Fruit fly (Drosophila melanogaster) whole organism, embryonic: ENCODE data around the gene CG13995.

Experiments
- Atf6 ChIP-seq: fragments of 200-800 bp; sonication (Bioruptor generic); IDR thresholded peaks from 2 replicates; pipeline ENCODE4 v1.3.6; 2022; ENCODE audit warnings: missing biosample characterization, missing genetic modification characterization
- CG10274 ChIP-seq: fragments of 200-800 bp; sonication (Bioruptor generic); optimal IDR thresholded peaks from 3 replicates; lab custom pipeline; 2017; ENCODE audit warnings: missing biosample characterization, mild to moderate bottlenecking, missing genetic modification characterization
- CG10431 ChIP-seq: fragments of 200-800 bp; sonication (Bioruptor generic); optimal IDR thresholded peaks from 3 replicates; lab custom pipeline; 2018; ENCODE audit warnings: missing biosample characterization, mild to moderate bottlenecking, missing genetic modification characterization
- CG10654 ChIP-seq: fragments of 200-800 bp; sonication (Bioruptor generic); optimal IDR thresholded peaks from 2 replicates; lab custom pipeline; 2016; ENCODE audit warnings: missing biosample characterization, missing genetic modification characterization
- CG12104 ChIP-seq: fragments of 200-800 bp; sonication (Bioruptor generic); optimal IDR thresholded peaks from 3 replicates; lab custom pipeline; 2016; ENCODE audit warnings: missing biosample characterization, missing genetic modification characterization
- CG12769 ChIP-seq: fragments of 200-800 bp; sonication (Bioruptor generic); optimal IDR thresholded peaks from 2 replicates; lab custom pipeline; 2019; ENCODE audit warnings: missing biosample characterization, mild to moderate bottlenecking, missing genetic modification characterization, moderate library complexity
- CG12942 ChIP-seq: fragments of 200-800 bp; sonication (Bioruptor generic); optimal IDR thresholded peaks from 3 replicates; lab custom pipeline; 2016; ENCODE audit warnings: missing biosample characterization, missing genetic modification characterization
- CG13287 ChIP-seq: fragments of 200-800 bp; sonication (Bioruptor generic); IDR thresholded peaks from 2 replicates; pipeline ENCODE4 v1.3.6; 2022; ENCODE audit warnings: missing biosample characterization, missing genetic modification characterization; ENCODE audit not compliant: partially characterized antibody
- CG13894 ChIP-seq: fragments of 200-800 bp; sonication (Bioruptor generic); optimal IDR thresholded peaks from 3 replicates; lab custom pipeline; 2018; ENCODE audit warnings: missing biosample characterization, mild to moderate bottlenecking, missing genetic modification characterization, moderate library complexity
- CG14710 ChIP-seq: fragments of 200-800 bp; sonication (Bioruptor generic); optimal IDR thresholded peaks from 3 replicates; lab custom pipeline; 2019; ENCODE audit warnings: missing biosample characterization, mild to moderate bottlenecking, missing genetic modification characterization, moderate library complexity
- CG15269 ChIP-seq: fragments of 200-800 bp; sonication (Bioruptor generic); optimal IDR thresholded peaks from 2 replicates; lab custom pipeline; 2018; ENCODE audit warnings: missing biosample characterization, mild to moderate bottlenecking, missing genetic modification characterization, moderate library complexity
- CG17361 ChIP-seq: fragments of 200-800 bp; sonication (Bioruptor generic); IDR thresholded peaks from 3 replicates; pipeline ENCODE4 v1.3.6; 2022; ENCODE audit warnings: missing biosample characterization, missing genetic modification characterization
- CG1792 ChIP-seq: fragments of 200-800 bp; sonication (Bioruptor generic); optimal IDR thresholded peaks from 2 replicates; lab custom pipeline; 2016; ENCODE audit warnings: missing biosample characterization, missing genetic modification characterization
- CG18599 ChIP-seq: fragments of 200-800 bp; sonication (Bioruptor generic); optimal IDR thresholded peaks from 3 replicates; lab custom pipeline; 2017; ENCODE audit warnings: missing biosample characterization, missing genetic modification characterization, mild to moderate bottlenecking, moderate library complexity, missing genetic modification reagents
- CG2129 ChIP-seq: fragments of 200-800 bp; sonication (Bioruptor generic); IDR thresholded peaks from 2 replicates; pipeline ENCODE4 v1.3.6; 2022; ENCODE audit warnings: missing biosample characterization, missing genetic modification characterization; ENCODE audit not compliant: partially characterized antibody
- CG3281 ChIP-seq: fragments of 200-800 bp; sonication (Bioruptor generic); optimal IDR thresholded peaks from 3 replicates; lab custom pipeline; 2017; ENCODE audit warnings: missing biosample characterization, mild to moderate bottlenecking, missing genetic modification characterization
- CG34224 ChIP-seq: fragments of 200-800 bp; sonication (Bioruptor generic); IDR thresholded peaks from 3 replicates; pipeline ENCODE4 v1.3.6; 2022; ENCODE audit warnings: missing biosample characterization, missing genetic modification characterization; ENCODE audit not compliant: partially characterized antibody
- CG3838 ChIP-seq: fragments of 200-800 bp; sonication (Bioruptor generic); optimal IDR thresholded peaks from 3 replicates; lab custom pipeline; 2016; ENCODE audit warnings: missing biosample characterization, missing genetic modification characterization
- CG4617 ChIP-seq: fragments of 200-800 bp; sonication (Bioruptor generic); optimal IDR thresholded peaks from 3 replicates; lab custom pipeline; 2016; ENCODE audit warnings: missing biosample characterization, missing genetic modification characterization, borderline replicate concordance
- CG6689 ChIP-seq: fragments of 200-800 bp; sonication (Bioruptor generic); IDR thresholded peaks from 2 replicates; pipeline ENCODE4 v1.3.6; 2022; ENCODE audit warnings: missing biosample characterization, missing genetic modification characterization
- CG7786 ChIP-seq: fragments of 200-800 bp; sonication (Bioruptor generic); optimal IDR thresholded peaks from 2 replicates; lab custom pipeline; 2016; ENCODE audit warnings: missing biosample characterization, missing genetic modification characterization
- CG7928 ChIP-seq: fragments of 200-800 bp; sonication (Bioruptor generic); optimal IDR thresholded peaks from 2 replicates; lab custom pipeline; 2017; ENCODE audit warnings: missing biosample characterization, mild to moderate bottlenecking, missing genetic modification characterization
- CG9437 ChIP-seq: fragments of 200-800 bp; sonication (Bioruptor generic); optimal IDR thresholded peaks from 2 replicates; lab custom pipeline; 2018; ENCODE audit warnings: missing biosample characterization, mild to moderate bottlenecking, missing genetic modification characterization
- Dbx ChIP-seq: fragments of 200-800 bp; sonication (Bioruptor generic); IDR thresholded peaks from 3 replicates; pipeline ENCODE4 v1.3.6; 2022; ENCODE audit warnings: missing biosample characterization, missing genetic modification characterization
- Dp ChIP-seq: fragments of 200-800 bp; sonication (Bioruptor generic); optimal IDR thresholded peaks from 2 replicates; lab custom pipeline; 2018; ENCODE audit warnings: missing biosample characterization, mild to moderate bottlenecking, missing genetic modification characterization, moderate library complexity
- Drgx ChIP-seq: fragments of 200-800 bp; sonication (Bioruptor generic); IDR thresholded peaks from 2 replicates; pipeline ENCODE4 v1.3.6; 2022; ENCODE audit warnings: missing biosample characterization, missing genetic modification characterization
- Fer2 ChIP-seq: fragments of 200-800 bp; sonication (Bioruptor generic); optimal IDR thresholded peaks from 2 replicates; lab custom pipeline; 2018; ENCODE audit warnings: missing biosample characterization, mild to moderate bottlenecking, missing genetic modification characterization, moderate library complexity
- GATAe ChIP-seq: fragments of 200-800 bp; sonication (Bioruptor generic); conservative IDR thresholded peaks from 2 replicates; pipeline ENCODE4 v1.3.6; 2022; ENCODE audit warnings: missing biosample characterization, missing genetic modification characterization
- HLH3B ChIP-seq: fragments of 200-800 bp; sonication (Bioruptor generic); IDR thresholded peaks from 2 replicates; pipeline ENCODE4 v1.3.6; 2022; ENCODE audit warnings: missing biosample characterization, missing genetic modification characterization
- HLH54F ChIP-seq: fragments of 200-800 bp; sonication (Bioruptor generic); optimal IDR thresholded peaks from 3 replicates; lab custom pipeline; 2016; ENCODE audit warnings: missing biosample characterization, missing genetic modification characterization
- HLHmδ ChIP-seq: fragments of 200-800 bp; sonication (Bioruptor generic); optimal IDR thresholded peaks from 2 replicates; lab custom pipeline; 2018; ENCODE audit warnings: missing biosample characterization, mild to moderate bottlenecking, missing genetic modification characterization, moderate library complexity
- Med ChIP-seq: fragments of 200-800 bp; sonication (Bioruptor generic); peaks from one replicate; lab custom pipeline; 2016; ENCODE audit warnings: missing biosample characterization, missing genetic modification characterization, mild to moderate bottlenecking, inconsistent platforms, moderate library complexity
- Spps ChIP-seq: fragments of 200-800 bp; sonication (Bioruptor generic); optimal IDR thresholded peaks from 2 replicates; lab custom pipeline; 2018; ENCODE audit warnings: missing biosample characterization, mild to moderate bottlenecking, missing genetic modification characterization
- dysf ChIP-seq: fragments of 200-800 bp; sonication (Bioruptor generic); IDR thresholded peaks from 3 replicates; pipeline ENCODE4 v1.3.6; 2022; ENCODE audit warnings: missing biosample characterization, missing genetic modification characterization
- eyg ChIP-seq: fragments of 200-800 bp; sonication (Bioruptor generic); optimal IDR thresholded peaks from 3 replicates; lab custom pipeline; 2016; ENCODE audit warnings: missing biosample characterization, missing genetic modification characterization
- gce ChIP-seq: fragments of 200-800 bp; sonication (Bioruptor generic); IDR thresholded peaks from 3 replicates; pipeline ENCODE4 v1.3.6; 2022; ENCODE audit warnings: missing biosample characterization, missing genetic modification characterization
- grau ChIP-seq: fragments of 200-800 bp; optimal IDR thresholded peaks from 3 replicates; lab custom pipeline; 2019; ENCODE audit warnings: missing biosample characterization, mild to moderate bottlenecking, missing genetic modification characterization, moderate library complexity
- hb ChIP-seq: fragments of 200-800 bp; sonication (Bioruptor generic); IDR thresholded peaks from 3 replicates; pipeline ENCODE4 v1.3.6; 2022; ENCODE audit warnings: missing biosample characterization, missing genetic modification characterization; ENCODE audit not compliant: partially characterized antibody
- her ChIP-seq: fragments of 200-800 bp; sonication (Bioruptor generic); optimal IDR thresholded peaks from 2 replicates; lab custom pipeline; 2016; ENCODE audit warnings: missing biosample characterization, missing genetic modification characterization
- mld ChIP-seq: fragments of 200-800 bp; sonication (Bioruptor generic); IDR thresholded peaks from 3 replicates; pipeline ENCODE4 v1.3.6; 2022; ENCODE audit warnings: missing biosample characterization, missing genetic modification characterization; ENCODE audit not compliant: partially characterized antibody
- nerfin-1 ChIP-seq: fragments of 200-800 bp; sonication (Bioruptor generic); optimal IDR thresholded peaks from 3 replicates; lab custom pipeline; 2019; ENCODE audit warnings: missing biosample characterization, mild to moderate bottlenecking, missing genetic modification characterization, moderate library complexity
- otp ChIP-seq: fragments of 200-800 bp; sonication (Bioruptor generic); IDR thresholded peaks from 3 replicates; pipeline ENCODE4, ENCODE4 v1.3.6; 2022; ENCODE audit warnings: missing biosample characterization, missing genetic modification characterization
- peb ChIP-seq: fragments of 200-800 bp; sonication (Bioruptor generic); IDR thresholded peaks from 2 replicates; pipeline ENCODE4 v1.3.6; 2022; ENCODE audit warnings: missing biosample characterization, missing genetic modification characterization
- pita ChIP-seq: fragments of 200-800 bp; sonication (Bioruptor generic); optimal IDR thresholded peaks from 2 replicates; lab custom pipeline; 2017; ENCODE audit warnings: missing biosample characterization, mild to moderate bottlenecking, missing genetic modification characterization
- pzg ChIP-seq: fragments of 200-800 bp; sonication (Bioruptor generic); optimal IDR thresholded peaks from 3 replicates; lab custom pipeline; 2018; ENCODE audit warnings: missing biosample characterization, mild to moderate bottlenecking, missing genetic modification characterization, moderate library complexity
- rib ChIP-seq: fragments of 200-800 bp; sonication (Bioruptor generic); IDR thresholded peaks from 2 replicates; pipeline ENCODE4 v1.3.6; 2022; ENCODE audit warnings: missing biosample characterization, missing genetic modification characterization
- sisA ChIP-seq: fragments of 200-800 bp; sonication (Bioruptor generic); IDR thresholded peaks from 2 replicates; pipeline ENCODE4 v1.3.6; 2022; ENCODE audit warnings: missing biosample characterization, missing genetic modification characterization
- stc ChIP-seq: fragments of 200-800 bp; sonication (Bioruptor generic); IDR thresholded peaks from 2 replicates; pipeline ENCODE4 v1.3.6; 2022; ENCODE audit warnings: missing biosample characterization, missing genetic modification characterization
- wdn ChIP-seq: fragments of 200-800 bp; sonication (Bioruptor generic); IDR thresholded peaks from 2 replicates; pipeline ENCODE4 v1.3.6; 2022; ENCODE audit warnings: missing biosample characterization, missing genetic modification characterization
- wor ChIP-seq: fragments of 200-800 bp; sonication (Bioruptor generic); IDR thresholded peaks from 2 replicates; pipeline ENCODE4 v1.3.6; 2022; ENCODE audit warnings: missing biosample characterization, missing genetic modification characterization

The CG13995 gene

dm6 chr2L:6047528-6048160 lies 6.5 kb upstream of the CG13995 start, which contains the start of gene IPIP (continued):
- TF ChIP-seq peb (GFP tag; lab: Robert Waterston, UW), result no peak
- peak; percentile 28 for TF ChIP-seq Dp (GFP tag; lab: Kevin White, UChicago)
- peak; percentile 57 for TF ChIP-seq CG10431
- no peak for TF ChIP-seq CG12104 (GFP tag; lab: Kevin White, UChicago)
- TF ChIP-seq CG13894 (tag; lab: Kevin White, UChicago), result no peak
- peak; percentile 34; the same call in 1 of the 3 replicates for TF ChIP-seq otp
- 0 out of 2 replicates have a peak, but pooled peaks have one; percentile 4 for TF ChIP-seq sisA (GFP tag; lab: Robert Waterston, UW)
- peak; percentile 83 for TF ChIP-seq CG13287 (GFP tag; lab: Robert Waterston, UW)
- no peak for TF ChIP-seq Spps (tag; lab: Kevin White, UChicago)
- TF ChIP-seq CG34224 (GFP tag; lab: Robert Waterston, UW), result peak; percentile 75
- TF ChIP-seq stc (GFP tag; lab: Robert Waterston, UW), result 0 out of 2 replicates have a peak, but pooled peaks have one; percentile 9
- peak; percentile 15 for TF ChIP-seq CG18599 (GFP tag; lab: Kevin White, UChicago)
- TF ChIP-seq HLHmδ (GFP tag; lab: Kevin White, UChicago), result peak; percentile 3
- TF ChIP-seq Fer2 (tag; lab: Kevin White, UChicago), result no peak
- TF ChIP-seq her, result peak; percentile 2
- peak; percentile 52; the same call in 2 of the 3 replicates for TF ChIP-seq Dbx (GFP tag; lab: Robert Waterston, UW)
- no peak for TF ChIP-seq CG15269 (tag; lab: Kevin White, UChicago)
- no peak for TF ChIP-seq CG7928 (GFP tag; lab: Kevin White, UChicago)
- peak; percentile 91 for TF ChIP-seq Med (GFP tag; lab: Kevin White, UChicago)
- TF ChIP-seq CG10274 (GFP tag; lab: Kevin White, UChicago), result no peak
- peak; percentile 83 for TF ChIP-seq hb (GFP tag; lab: Robert Waterston, UW)

- TF ChIP-seq CG4617 (GFP tag; lab: Kevin White, UChicago) (peak; percentile 32), nerfin-1 (tag; lab: Kevin White, UChicago) (peak; percentile 28), dysf (GFP tag; lab: Robert Waterston, UW) (no peak), HLH54F (GFP tag; lab: Kevin White, UChicago) (no peak), CG17361 (no peak), gce (GFP tag; lab: Robert Waterston, UW) (no peak), Drgx (no peak), pita (GFP tag; lab: Kevin White, UChicago) (no peak), rib (GFP tag; lab: Robert Waterston, UW) (no peak), wdn (GFP tag; lab: Robert Waterston, UW) (no peak), Atf6 (GFP tag; lab: Robert Waterston, UW) (no peak), CG9437 (no peak), CG12769 (no peak), CG3838 (no peak), eyg (no peak), grau (tag; lab: Kevin White, UChicago) (no peak), CG14710 (tag; lab: Kevin White, UChicago) (peak; percentile 99), mld (GFP tag; lab: Robert Waterston, UW) (no peak), CG1792 (no peak), pzg (peak; percentile 42), CG12942 (GFP tag; lab: Kevin White, UChicago) (no peak), CG7786 (GFP tag; lab: Kevin White, UChicago) (no peak), CG6689 (GFP tag; lab: Robert Waterston, UW) (no peak), CG10654 (GFP tag; lab: Kevin White, UChicago) (no peak), CG3281 (GFP tag; lab: Kevin White, UChicago) (no peak), GATAe (GFP tag; lab: Robert Waterston, UW) (no peak), CG2129 (GFP tag; lab: Robert Waterston, UW) (no peak), HLH3B (GFP tag; lab: Robert Waterston, UW) (no peak), wor (GFP tag; lab: Robert Waterston, UW) (no peak)
These were observed 5.6 kb upstream of the CG13995 start, which contains the start of the genes CG34179 and slmo for dm6 chr2L:6048542-6048941. Gene CG34179, minus strand, starts transcription at chr2L:6048706. Gene slmo, minus strand, starts transcription at chr2L:6048706.
